Fruit fly (Drosophila melanogaster) S2 (cell line): ENCODE results near the gene Polr1D.

ENCODE experiments used
- CG8478 ChIP-seq: fragments of >200 bp; optimal IDR thresholded peaks from 2 replicates; lab custom pipeline; 2018
- CTCF ChIP-seq, 2 experiments: fragments of >200 bp; optimal IDR thresholded peaks; 2 replicates each; lab custom pipeline; 2018

DNA sequence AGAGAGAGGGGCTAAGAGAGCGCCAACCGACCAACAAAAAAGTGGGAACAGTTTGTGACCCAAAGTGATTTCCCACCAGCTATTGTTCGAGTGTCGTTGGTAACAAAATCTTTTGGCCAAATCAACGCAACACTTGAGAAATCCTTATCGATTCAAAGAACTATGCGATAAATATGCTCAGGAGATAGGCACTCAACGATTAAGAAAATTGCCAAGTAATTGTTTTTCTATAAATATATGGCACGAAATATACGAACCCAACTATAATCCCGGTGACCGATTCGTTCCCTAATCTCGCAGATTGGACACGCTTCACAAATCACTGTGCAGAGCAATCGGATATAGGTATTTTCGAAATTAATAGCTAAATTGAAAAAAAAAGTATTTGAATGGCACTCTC lies 23.9 kb downstream of the Polr1D start:
- TF ChIP-seq CTCF (optimal IDR thresholded peaks at IDR 0.05; lab: Kevin White, UChicago) (no peak), CG8478 (lab: Kevin White, UChicago) (no peak)
